Fruit fly (Drosophila melanogaster) whole organism, wandering third instar larva: ENCODE results near the gene CG46308.

Experiments
- Abd-B ChIP-seq: fragments of >200 bp; optimal IDR thresholded peaks from 2 replicates; lab custom pipeline; 2017; ENCODE audit warnings: missing biosample characterization, missing genetic modification characterization
- CrebA ChIP-seq: fragments of 200-800 bp; sonication (Bioruptor generic); optimal IDR thresholded peaks from 2 replicates; lab custom pipeline; 2016; ENCODE audit warnings: missing biosample characterization, mild to moderate bottlenecking, missing genetic modification characterization, borderline replicate concordance
- HLH106 ChIP-seq: fragments of 200-800 bp; optimal IDR thresholded peaks from 3 replicates; lab custom pipeline; 2019; ENCODE audit warnings: missing biosample characterization, mild to moderate bottlenecking, missing genetic modification characterization, moderate library complexity
- Hnf4 ChIP-seq: fragments of 200-800 bp; sonication (Bioruptor generic); optimal IDR thresholded peaks from 2 replicates; lab custom pipeline; 2016; ENCODE audit warnings: missing biosample characterization, mild to moderate bottlenecking, missing genetic modification characterization
- Hr83 ChIP-seq: fragments of 200-300 bp; sonication (Bioruptor generic); optimal IDR thresholded peaks from 2 replicates; lab custom pipeline; 2016; ENCODE audit warnings: missing biosample characterization, mild to moderate bottlenecking, missing genetic modification characterization, moderate library complexity; ENCODE audit not compliant: poor library complexity, severe bottlenecking
- Jra ChIP-seq: sonication (Bioruptor generic); optimal IDR thresholded peaks from 2 replicates; lab custom pipeline; 2016; ENCODE audit warnings: missing biosample characterization, missing genetic modification characterization
- Myc ChIP-seq: fragments of >200 bp; optimal IDR thresholded peaks from 2 replicates; lab custom pipeline; 2017
- OdsH ChIP-seq: fragments of 200-800 bp; sonication (Bioruptor generic); optimal IDR thresholded peaks from 2 replicates; lab custom pipeline; 2016; ENCODE audit warnings: missing biosample characterization, mild to moderate bottlenecking, missing genetic modification characterization
- ey ChIP-seq: fragments of 200-800 bp; sonication (Bioruptor generic); optimal IDR thresholded peaks from 2 replicates; lab custom pipeline; 2016; ENCODE audit warnings: missing biosample characterization, missing genetic modification characterization
- h ChIP-seq: fragments of 200-800 bp; sonication (Bioruptor generic); optimal IDR thresholded peaks from 3 replicates; lab custom pipeline; 2016; ENCODE audit warnings: missing biosample characterization, mild to moderate bottlenecking, missing genetic modification characterization
- sv ChIP-seq: fragments of 200-800 bp; sonication (Bioruptor generic); optimal IDR thresholded peaks from 3 replicates; lab custom pipeline; 2016; ENCODE audit warnings: missing biosample characterization, missing genetic modification characterization
- usp ChIP-seq: fragments of >200 bp; optimal IDR thresholded peaks from 2 replicates; lab custom pipeline; 2017; ENCODE audit warnings: missing biosample characterization, missing genetic modification characterization

DNA sequence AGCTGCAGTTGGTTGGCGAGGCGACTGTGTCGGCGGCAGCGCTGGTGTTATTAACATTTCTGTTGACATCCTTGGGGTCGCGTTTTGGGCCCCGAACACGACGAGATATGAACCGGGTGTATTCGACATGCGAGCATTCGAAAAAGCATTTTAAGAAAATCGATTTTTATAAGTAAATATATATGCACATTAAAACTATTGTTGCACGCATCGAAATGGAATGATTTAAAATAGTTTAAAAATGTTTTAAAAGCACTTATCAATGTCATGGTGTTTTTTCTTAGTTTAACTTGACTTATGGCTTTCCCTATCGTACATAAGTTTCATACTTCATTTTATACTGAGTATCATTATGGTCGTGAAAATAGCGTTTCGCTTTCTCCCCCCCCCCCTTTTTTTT lies 60.2 kb downstream of the CG46308 start:
- TF ChIP-seq Hr83 (no peak), CrebA (GFP tag; lab: Kevin White, UChicago) (no peak), usp (GFP tag; lab: Kevin White, UChicago) (no peak), Myc (lab: Kevin White, UChicago) (no peak), h (GFP tag; lab: Kevin White, UChicago) (no peak), Abd-B (GFP tag; lab: Kevin White, UChicago) (no peak), sv (GFP tag; lab: Kevin White, UChicago) (no peak), OdsH (GFP tag; lab: Kevin White, UChicago) (no peak), ey (GFP tag; lab: Kevin White, UChicago) (no peak), Hnf4 (GFP tag; lab: Kevin White, UChicago) (no peak), Jra (GFP tag; lab: Kevin White, UChicago) (no peak), HLH106 (no peak)
